Worm (Caenorhabditis elegans): ENCODE measurements around the gene C30B5.17.

ce11 chrII:6169156-6169555 is 33.7 kb downstream of the C30B5.17 start, which contains the start of gene hst-3.1:
- TF ChIP-seq mdl-1 (tag; optimal IDR thresholded peaks at IDR 0.05) (no peak), aly-2 (tag; optimal IDR thresholded peaks at IDR 0.05) (no peak), ztf-11 (tag; optimal IDR thresholded peaks at IDR 0.05) (no peak)
